Worm (Caenorhabditis elegans) whole organism, mixed stage, embryonic: Measurements from ENCODE around the gene F56F11.4.

Experiments
- M03D4.4 ChIP-seq: sonication (generic microtip); optimal IDR thresholded peaks from 2 replicates; lab custom pipeline; 2017; ENCODE audit warnings: mild to moderate bottlenecking, missing genetic modification characterization, missing compliant biosample characterization
- bed-3 ChIP-seq: fragments of 200-800 bp; sonication (Bioruptor generic); optimal IDR thresholded peaks from 3 replicates; lab custom pipeline; 2018; ENCODE audit warnings: mild to moderate bottlenecking, missing genetic modification characterization, moderate library complexity, missing compliant biosample characterization
- blmp-1 ChIP-seq: fragments of 150-350 bp; optimal IDR thresholded peaks from 2 replicates; lab custom pipeline; 2014; ENCODE audit warnings: missing biosample characterization, missing genetic modification characterization
- ceh-39 ChIP-seq: fragments of 150-350 bp; optimal IDR thresholded peaks from 2 replicates; lab custom pipeline; 2014; ENCODE audit warnings: missing biosample characterization, missing genetic modification characterization
- ceh-43 ChIP-seq: fragments of 200-800 bp; sonication (Bioruptor generic); optimal IDR thresholded peaks from 2 replicates; lab custom pipeline; 2018; ENCODE audit warnings: mild to moderate bottlenecking, missing genetic modification characterization, moderate library complexity, missing compliant biosample characterization
- ceh-83 ChIP-seq: fragments of 200-800 bp; sonication (Bioruptor generic); optimal IDR thresholded peaks from 2 replicates; lab custom pipeline; 2018; ENCODE audit warnings: mild to moderate bottlenecking, missing genetic modification characterization, missing compliant biosample characterization
- ces-1 ChIP-seq: fragments of 150-350 bp; optimal IDR thresholded peaks from 2 replicates; lab custom pipeline; 2014; ENCODE audit warnings: missing biosample characterization, missing genetic modification reagents, missing genetic modification characterization
- cnd-1 ChIP-seq: fragments of 200-800 bp; sonication (Bioruptor generic); optimal IDR thresholded peaks from 2 replicates; lab custom pipeline; 2018; ENCODE audit warnings: mild to moderate bottlenecking, missing genetic modification characterization, missing compliant biosample characterization
- drap-1 ChIP-seq: fragments of 200-800 bp; sonication (Bioruptor generic); optimal IDR thresholded peaks from 3 replicates; lab custom pipeline; 2018; ENCODE audit warnings: mild to moderate bottlenecking, missing genetic modification characterization, missing compliant biosample characterization
- elt-1 ChIP-seq: sonication (generic microtip); optimal IDR thresholded peaks from 2 replicates; lab custom pipeline; 2017; ENCODE audit warnings: missing genetic modification characterization, mild to moderate bottlenecking, missing compliant biosample characterization, antibody characterized with exemption, moderate library complexity, borderline replicate concordance; ENCODE audit not compliant: insufficient read depth
- flh-1 ChIP-seq: fragments of 200-800 bp; sonication (Bioruptor generic); optimal IDR thresholded peaks from 2 replicates; lab custom pipeline; 2018; ENCODE audit warnings: mild to moderate bottlenecking, missing genetic modification characterization, moderate library complexity, missing compliant biosample characterization
- hlh-1 ChIP-seq: fragments of 150-350 bp; optimal IDR thresholded peaks from 2 replicates; lab custom pipeline; 2014; ENCODE audit warnings: missing biosample characterization, missing genetic modification reagents, missing genetic modification characterization
- lin-13 ChIP-seq: fragments of 150-350 bp; optimal IDR thresholded peaks from 2 replicates; lab custom pipeline; 2014; ENCODE audit warnings: missing biosample characterization, missing genetic modification characterization
- lin-32 ChIP-seq: fragments of 200-800 bp; sonication (Bioruptor generic); optimal IDR thresholded peaks from 2 replicates; lab custom pipeline; 2018; ENCODE audit warnings: mild to moderate bottlenecking, missing genetic modification characterization, missing compliant biosample characterization
- lsy-2 ChIP-seq: fragments of 150-350 bp; optimal IDR thresholded peaks from 2 replicates; lab custom pipeline; 2014; ENCODE audit warnings: missing biosample characterization, missing genetic modification characterization
- mab-5 ChIP-seq: fragments of 150-350 bp; optimal IDR thresholded peaks from 2 replicates; lab custom pipeline; 2014; ENCODE audit warnings: missing biosample characterization, missing genetic modification characterization
- mep-1 ChIP-seq: fragments of 150-350 bp; optimal IDR thresholded peaks from 2 replicates; lab custom pipeline; 2017; ENCODE audit warnings: missing biosample characterization, missing genetic modification reagents, missing genetic modification characterization, inconsistent platforms
- nhr-12 ChIP-seq: fragments of 150-350 bp; optimal IDR thresholded peaks from 2 replicates; lab custom pipeline; 2014; ENCODE audit warnings: missing biosample characterization, missing genetic modification characterization
- nhr-2 ChIP-seq: fragments of 150-350 bp; optimal IDR thresholded peaks from 2 replicates; lab custom pipeline; 2014; ENCODE audit warnings: missing biosample characterization, missing genetic modification characterization
- nhr-237 ChIP-seq: fragments of 150-350 bp; optimal IDR thresholded peaks from 2 replicates; lab custom pipeline; 2014; ENCODE audit warnings: missing biosample characterization, missing genetic modification characterization
- nhr-28 ChIP-seq: fragments of 150-350 bp; optimal IDR thresholded peaks from 2 replicates; lab custom pipeline; 2014; ENCODE audit warnings: missing biosample characterization, missing genetic modification characterization
- nhr-76 ChIP-seq: sonication (generic microtip); optimal IDR thresholded peaks from 2 replicates; lab custom pipeline; 2017; ENCODE audit warnings: missing biosample characterization, missing genetic modification characterization
- pha-4 ChIP-seq: fragments of 150-350 bp; optimal IDR thresholded peaks from 2 replicates; lab custom pipeline; 2018; ENCODE audit warnings: missing biosample characterization, missing genetic modification reagents, missing genetic modification characterization
- sem-2 ChIP-seq: fragments of 200-800 bp; sonication (Bioruptor generic); optimal IDR thresholded peaks from 2 replicates; lab custom pipeline; 2018; ENCODE audit warnings: mild to moderate bottlenecking, missing genetic modification characterization, missing compliant biosample characterization
- snpc-4 ChIP-seq: fragments of 150-350 bp; optimal IDR thresholded peaks from 2 replicates; lab custom pipeline; 2014; ENCODE audit warnings: missing biosample characterization, missing genetic modification characterization
- sptf-1 ChIP-seq: sonication (generic microtip); optimal IDR thresholded peaks from 2 replicates; lab custom pipeline; 2017; ENCODE audit warnings: mild to moderate bottlenecking, missing genetic modification characterization, moderate library complexity, missing compliant biosample characterization
- unc-120 ChIP-seq: sonication (generic microtip); optimal IDR thresholded peaks from 2 replicates; lab custom pipeline; 2017; ENCODE audit warnings: missing genetic modification characterization, missing compliant biosample characterization; ENCODE audit not compliant: poor library complexity, severe bottlenecking
- unc-39 ChIP-seq: fragments of 150-350 bp; optimal IDR thresholded peaks from 2 replicates; lab custom pipeline; 2014; ENCODE audit warnings: missing biosample characterization, missing genetic modification characterization
- unc-62 ChIP-seq: fragments of 150-350 bp; optimal IDR thresholded peaks from 2 replicates; lab custom pipeline; 2014; ENCODE audit warnings: missing biosample characterization, missing genetic modification reagents, missing genetic modification characterization
- zip-8 ChIP-seq: fragments of 150-350 bp; optimal IDR thresholded peaks from 2 replicates; lab custom pipeline; 2014; ENCODE audit warnings: missing biosample characterization, missing genetic modification characterization

The F56F11.4 gene

ce11 chrIII:2855929-2856328 lies at the start of gene F56F11.4:
Gene F56F11.4 (plus strand): TSS chrIII:2856229.
- TF ChIP-seq nhr-12 (tag; lab: Kevin White, UChicago) = no peak
- no peak for TF ChIP-seq bed-3
- TF ChIP-seq zip-8 = no peak
- TF ChIP-seq unc-120 (tag; lab: Kevin White, UChicago) = no peak
- no peak for TF ChIP-seq pha-4 (tag; lab: Kevin White, UChicago)
- TF ChIP-seq unc-39 (tag; lab: Kevin White, UChicago) = no peak
- TF ChIP-seq ces-1 = no peak
- TF ChIP-seq cnd-1 (tag; lab: Kevin White, UChicago) = no peak

ce11 chrIII:2811410-2811809 lies 44.6 kb upstream of the F56F11.4 start:
- TF ChIP-seq elt-1 (tag; lab: Kevin White, UChicago) (no peak), unc-120 (tag; lab: Kevin White, UChicago) (no peak), nhr-12 (tag; lab: Kevin White, UChicago) (no peak), nhr-28 (tag; lab: Kevin White, UChicago) (no peak), mep-1 (no peak), ceh-83 (GFP tag; lab: Kevin White, UChicago) (no peak), ces-1 (no peak), M03D4.4 (tag; lab: Kevin White, UChicago) (no peak), hlh-1 (tag; lab: Kevin White, UChicago) (no peak), mab-5 (no peak), cnd-1 (tag; lab: Kevin White, UChicago) (no peak), unc-62 (GFP tag; lab: Kevin White, UChicago) (no peak), bed-3 (no peak)

- peak; percentile 94 for TF ChIP-seq lsy-2 (tag; lab: Kevin White, UChicago)
- TF ChIP-seq M03D4.4 (tag; lab: Kevin White, UChicago) = no peak
- peak; percentile 84 for TF ChIP-seq ces-1
- no peak for TF ChIP-seq lin-32
- TF ChIP-seq zip-8 = no peak
- no peak for TF ChIP-seq mab-5
- no peak for TF ChIP-seq drap-1 (GFP tag; lab: Kevin White, UChicago)
- no peak for TF ChIP-seq pha-4 (tag; lab: Kevin White, UChicago)
- peak; percentile 64 for TF ChIP-seq lin-13 (tag; lab: Kevin White, UChicago)
- TF ChIP-seq bed-3 = no peak
- TF ChIP-seq mep-1 = peak; percentile 64
- TF ChIP-seq sptf-1 (tag; lab: Kevin White, UChicago) = no peak
- no peak for TF ChIP-seq unc-62 (GFP tag; lab: Kevin White, UChicago)
- no peak for TF ChIP-seq nhr-12 (tag; lab: Kevin White, UChicago)
- no peak for TF ChIP-seq sem-2
- no peak for TF ChIP-seq snpc-4 (tag; lab: Kevin White, UChicago)
- no peak for TF ChIP-seq flh-1 (GFP tag; lab: Kevin White, UChicago)
- no peak for TF ChIP-seq nhr-2 (tag; lab: Kevin White, UChicago)
- TF ChIP-seq unc-39 (tag; lab: Kevin White, UChicago) = no peak
- peak; percentile 47 for TF ChIP-seq nhr-237 (tag; lab: Kevin White, UChicago)
- TF ChIP-seq nhr-76 (tag; lab: Kevin White, UChicago) = no peak
These were observed 41.0 kb upstream of the F56F11.4 start, which contains the start of gene tufm-1 for ce11 chrIII:2814919-2815554. Gene tufm-1 (minus strand): TSS chrIII:2814969.

ce11 chrIII:2816205-2816923 lies 39.7 kb upstream of the F56F11.4 start:
- TF ChIP-seq flh-1 (GFP tag; lab: Kevin White, UChicago) (no peak), zip-8 (no peak), ces-1 (no peak), mab-5 (no peak), nhr-237 (tag; lab: Kevin White, UChicago) (no peak), nhr-2 (tag; lab: Kevin White, UChicago) (no peak), ceh-39 (no peak), lin-32 (no peak), ceh-43 (GFP tag; lab: Kevin White, UChicago) (no peak)

ce11 chrIII:2817847-2818246 lies 38.2 kb upstream of the F56F11.4 start:
- TF ChIP-seq ceh-83 (GFP tag; lab: Kevin White, UChicago) (no peak), ceh-39 (no peak), lin-32 (no peak), ces-1 (no peak), hlh-1 (tag; lab: Kevin White, UChicago) (no peak), blmp-1 (tag; lab: Kevin White, UChicago) (no peak), ceh-43 (GFP tag; lab: Kevin White, UChicago) (no peak), pha-4 (tag; lab: Kevin White, UChicago) (no peak), unc-39 (tag; lab: Kevin White, UChicago) (no peak), mep-1 (no peak), zip-8 (no peak), drap-1 (GFP tag; lab: Kevin White, UChicago) (no peak)
